Worm (Caenorhabditis elegans) whole organism, L4/young adult: ENCODE data around the gene ttr-34.

ENCODE experiments used
- W03F9.2 ChIP-seq: fragments of 150-350 bp; optimal IDR thresholded peaks from 2 replicates; lab custom pipeline; 2014; ENCODE audit warnings: missing biosample characterization, missing genetic modification characterization
- dao-5 ChIP-seq: sonication (generic microtip); optimal IDR thresholded peaks from 2 replicates; lab custom pipeline; 2016; ENCODE audit warnings: missing genotype, missing genetic modification characterization, moderate library complexity, missing compliant biosample characterization
- him-1 ChIP-seq: sonication (generic microtip); optimal IDR thresholded peaks from 2 replicates; lab custom pipeline; 2016; ENCODE audit warnings: missing genotype, missing genetic modification reagents, missing genetic modification characterization, missing compliant biosample characterization

DNA sequence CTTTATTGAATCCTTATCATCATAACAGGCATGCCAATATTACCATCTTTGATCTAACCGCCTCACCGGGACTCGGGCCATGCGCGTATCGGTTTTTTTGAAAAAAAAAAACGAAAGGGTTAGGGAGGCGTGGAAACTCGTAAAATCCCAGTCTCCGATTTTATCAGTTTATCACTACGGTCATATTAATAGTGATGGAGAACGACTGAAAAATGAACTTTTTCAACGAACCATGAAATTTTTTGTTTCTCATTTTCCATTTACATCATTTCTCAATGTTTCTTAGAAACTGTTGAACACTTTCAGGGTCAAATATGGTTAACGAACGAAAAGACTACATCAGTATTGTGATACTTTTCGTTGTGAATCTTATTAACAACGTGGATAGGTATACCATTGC lies 9.6 kb upstream of the ttr-34 start, which contains the start of gene spin-3:
- TF ChIP-seq him-1 (tag; lab: Kevin White, UChicago) (no peak), W03F9.2 (no peak), dao-5 (no peak)
